Worm (Caenorhabditis elegans): Measurements from ENCODE around the gene mans-4.

Gene mans-4

DNA sequence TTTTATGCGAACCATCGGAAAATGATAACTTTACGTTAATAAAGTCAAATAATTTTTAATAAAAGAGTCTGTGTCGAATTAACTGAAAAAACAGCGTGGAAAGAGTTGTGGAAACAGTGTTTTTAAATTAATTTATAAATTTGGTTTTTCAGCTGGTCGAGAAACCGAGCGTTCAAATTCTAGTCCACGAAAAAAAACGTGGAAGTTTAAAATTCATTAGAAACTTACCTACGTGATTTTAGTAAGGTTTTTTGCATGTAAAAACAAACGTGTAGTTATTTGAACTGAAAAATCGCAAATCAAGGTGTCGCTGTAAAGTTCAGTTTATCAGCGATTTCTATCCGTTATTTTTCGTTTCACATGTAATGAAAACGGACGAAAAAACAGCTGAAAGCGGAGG, at the start of gene mans-4:
Gene mans-4 (minus strand): TSS at position 101 of the 400 bp plus-strand sequence.
- TF ChIP-seq mef-2 (tag; optimal IDR thresholded peaks at IDR 0.05) (no peak), unc-130 (tag; optimal IDR thresholded peaks at IDR 0.05) (no peak), dpl-1 (GFP tag; optimal IDR thresholded peaks at IDR 0.05) (peak in 1 of 3 experiments; percentile 14), egl-13 (tag; optimal IDR thresholded peaks at IDR 0.05) (no peak), efl-1 (optimal IDR thresholded peaks at IDR 0.05) (no peak), efl-1 (GFP tag; optimal IDR thresholded peaks at IDR 0.05 in 1 of 2) (peak; percentile 3 to 88), ceh-82 (tag; optimal IDR thresholded peaks at IDR 0.05) (no peak), pax-3 (tag; optimal IDR thresholded peaks at IDR 0.05) (no peak), aly-2 (tag; optimal IDR thresholded peaks at IDR 0.05) (no peak)

DNA sequence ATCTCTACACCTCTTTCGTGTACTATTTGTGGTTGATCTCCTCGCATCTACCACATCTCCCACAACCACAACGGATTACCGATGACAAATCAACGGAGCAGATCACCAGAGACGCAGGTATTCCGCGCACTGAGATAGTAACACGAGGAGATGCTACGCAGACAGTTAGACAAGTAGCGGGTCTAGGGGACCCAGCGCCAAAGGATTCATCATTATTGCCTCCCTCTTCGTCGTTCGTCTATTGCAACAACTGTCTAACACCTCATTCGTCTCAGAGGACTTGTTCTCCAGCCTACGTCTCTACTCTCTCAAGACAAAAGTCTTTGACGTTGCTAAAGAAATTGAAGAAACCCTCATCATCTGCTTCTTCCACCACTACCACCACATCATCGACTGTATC, 43.2 kb upstream of the mans-4 start:
- TF ChIP-seq hlh-4 (tag; optimal IDR thresholded peaks at IDR 0.05) = no peak
- peak; percentile 64 for TF ChIP-seq nhr-20 (tag; optimal IDR thresholded peaks at IDR 0.05)
- TF ChIP-seq nhr-76 (tag; optimal IDR thresholded peaks at IDR 0.05) = no peak
- no peak for TF ChIP-seq ama-1 (optimal IDR thresholded peaks at IDR 0.05)
- TF ChIP-seq vab-15 (tag; optimal IDR thresholded peaks at IDR 0.05) = no peak
- peak; percentile 56 to 65 for TF ChIP-seq efl-1 (optimal IDR thresholded peaks at IDR 0.05)
- TF ChIP-seq efl-1 (GFP tag; optimal IDR thresholded peaks at IDR 0.05 in 1 of 2) = no peak
- TF ChIP-seq elt-3 (tag; optimal IDR thresholded peaks at IDR 0.05) = peak in 3 of 6 experiments; percentile 14 to 21 (median 19)
- no peak for TF ChIP-seq nhr-12 (tag; optimal IDR thresholded peaks at IDR 0.05)
- TF ChIP-seq tbx-2 (tag; optimal IDR thresholded peaks at IDR 0.05) = peak; percentile 57
- TF ChIP-seq lsy-2 (tag; optimal IDR thresholded peaks at IDR 0.05) = peak; percentile 27 to 64
- TF ChIP-seq C04F5.9 (tag; optimal IDR thresholded peaks at IDR 0.05) = no peak
- TF ChIP-seq blmp-1 (tag; optimal IDR thresholded peaks at IDR 0.05) = peak; percentile 75
- peak; percentile 17 for TF ChIP-seq fos-1 (tag; optimal IDR thresholded peaks at IDR 0.05)
- peak; percentile 27 for TF ChIP-seq nhr-77 (tag; optimal IDR thresholded peaks at IDR 0.05)
- TF ChIP-seq nhr-90 (tag; optimal IDR thresholded peaks at IDR 0.05; ENCODE audit: poor library complexity) = peak; percentile 41
- TF ChIP-seq skn-1 (tag; optimal IDR thresholded peaks at IDR 0.05) = peak; percentile 43
- no peak for TF ChIP-seq fkh-8 (tag; optimal IDR thresholded peaks at IDR 0.05)
- TF ChIP-seq swsn-7 (tag; optimal IDR thresholded peaks at IDR 0.05) = peak; percentile 48
- TF ChIP-seq fkh-4 (tag; optimal IDR thresholded peaks at IDR 0.05; ENCODE audit: borderline replicate concordance) = no peak
- TF ChIP-seq ets-5 (GFP tag; IDR thresholded peaks at IDR 0.05) = no peak
- peak; percentile 72 for TF ChIP-seq mep-1 (tag; optimal IDR thresholded peaks at IDR 0.05)
- peak; percentile 88 for TF ChIP-seq nhr-85 (tag)
- TF ChIP-seq mdl-1 (tag; optimal IDR thresholded peaks at IDR 0.05) = peak in 1 of 2 experiments; percentile 74
- TF ChIP-seq C16A3.4 (tag; optimal IDR thresholded peaks at IDR 0.05) = peak; percentile 51
- peak; percentile 94 for TF ChIP-seq lin-14 (GFP tag; optimal IDR thresholded peaks at IDR 0.05)
- TF ChIP-seq rnt-1 (tag; optimal IDR thresholded peaks at IDR 0.05) = peak; percentile 57
- peak; percentile 37 for TF ChIP-seq xbp-1 (tag; optimal IDR thresholded peaks at IDR 0.05)
- TF ChIP-seq zip-4 (GFP tag; optimal IDR thresholded peaks at IDR 0.05) = no peak
- TF ChIP-seq lin-13 (GFP tag; optimal IDR thresholded peaks at IDR 0.05) = peak; percentile 58
- TF ChIP-seq ceh-82 (tag; optimal IDR thresholded peaks at IDR 0.05) = peak in 2 of 3 experiments; percentile 8 to 25
- peak; percentile 66 for TF ChIP-seq snu-23 (GFP tag; optimal IDR thresholded peaks at IDR 0.05)
- TF ChIP-seq lin-35 (GFP tag; optimal IDR thresholded peaks at IDR 0.05) = peak; percentile 33 to 48
- TF ChIP-seq nhr-47 (tag; optimal IDR thresholded peaks at IDR 0.05) = peak; percentile 40
- TF ChIP-seq nhr-237 (tag; optimal IDR thresholded peaks at IDR 0.05) = peak; percentile 5
- TF ChIP-seq nhr-71 (tag; optimal IDR thresholded peaks at IDR 0.05) = peak; percentile 77
- TF ChIP-seq dpl-1 (GFP tag; optimal IDR thresholded peaks at IDR 0.05) = no peak
- 0 out of 2 replicates have a peak, but pooled peaks have one; percentile 37 for TF ChIP-seq grh-1 (GFP tag; IDR thresholded peaks at IDR 0.05)
